Worm (Caenorhabditis elegans) whole organism, L4 larva: Measurements from ENCODE around the gene scl-10.

ENCODE experiments used
- D1046.2 ChIP-seq: fragments of 200-800 bp; sonication (Bioruptor generic); IDR thresholded peaks from 2 replicates; pipeline ENCODE4 v1.3.6; 2022; ENCODE audit warnings: missing genetic modification characterization, missing compliant biosample characterization
- F10B5.3 ChIP-seq: sonication (generic microtip); optimal IDR thresholded peaks from 2 replicates; lab custom pipeline; 2016; ENCODE audit warnings: mild to moderate bottlenecking, missing genetic modification characterization, missing compliant biosample characterization
- F26F4.8 ChIP-seq: fragments of 200-800 bp; sonication (Bioruptor generic); conservative IDR thresholded peaks from 2 replicates; pipeline ENCODE4 v1.3.6; 2022; ENCODE audit warnings: missing genetic modification characterization, missing compliant biosample characterization
- F37D6.2 ChIP-seq: sonication (generic microtip); optimal IDR thresholded peaks from 2 replicates; lab custom pipeline; 2016; ENCODE audit warnings: mild to moderate bottlenecking, missing genetic modification characterization, missing compliant biosample characterization
- F44E2.7 ChIP-seq: fragments of 200-800 bp; sonication (Bioruptor generic); IDR thresholded peaks from 2 replicates; pipeline ENCODE4 v2.1.2; 2022; ENCODE audit warnings: missing genetic modification characterization, missing compliant biosample characterization
- T26A8.4 ChIP-seq: fragments of 200-800 bp; sonication (Bioruptor generic); IDR thresholded peaks from 2 replicates; pipeline ENCODE4 v1.3.6; 2022; ENCODE audit warnings: missing genetic modification characterization, missing compliant biosample characterization
- Y48G9A.11 ChIP-seq: fragments of 200-800 bp; sonication (Bioruptor generic); IDR thresholded peaks from 2 replicates; pipeline ENCODE4 v1.3.6; 2022; ENCODE audit warnings: missing genetic modification reagents, missing genetic modification characterization, missing compliant biosample characterization
- aha-1 ChIP-seq: fragments of 150-350 bp; peaks from one replicate; lab custom pipeline; 2014; ENCODE audit warnings: missing biosample characterization, missing genetic modification characterization
- ama-1 ChIP-seq: fragments of 150-350 bp; optimal IDR thresholded peaks from 2 replicates; lab custom pipeline; 2014; ENCODE audit warnings: inconsistent platforms, mixed read lengths
- ceh-28 ChIP-seq: fragments of 150-350 bp; optimal IDR thresholded peaks from 2 replicates; lab custom pipeline; 2014; ENCODE audit warnings: missing biosample characterization, missing genetic modification reagents, missing genetic modification characterization
- ceh-44 ChIP-seq: fragments of 200-800 bp; sonication (Bioruptor generic); IDR thresholded peaks from 2 replicates; pipeline ENCODE4 v1.3.6; 2022; ENCODE audit warnings: missing genetic modification reagents, missing genetic modification characterization, missing compliant biosample characterization
- daf-12 ChIP-seq: fragments of 150-350 bp; optimal IDR thresholded peaks from 2 replicates; lab custom pipeline; 2014; ENCODE audit warnings: missing biosample characterization, missing genetic modification reagents, missing genetic modification characterization
- daf-19 ChIP-seq: fragments of 200-800 bp; sonication (Bioruptor generic); conservative IDR thresholded peaks from 2 replicates; pipeline ENCODE4 v1.3.6; 2022; ENCODE audit warnings: missing genetic modification characterization, missing compliant biosample characterization
- dmd-6 ChIP-seq: fragments of 200-800 bp; sonication (Bioruptor generic); IDR thresholded peaks from 2 replicates; pipeline ENCODE4 v1.3.6; 2022; ENCODE audit warnings: missing genetic modification reagents, missing genetic modification characterization, missing compliant biosample characterization
- dve-1 ChIP-seq: sonication (generic microtip); optimal IDR thresholded peaks from 2 replicates; lab custom pipeline; 2017; ENCODE audit warnings: antibody characterized with exemption, mild to moderate bottlenecking, missing genetic modification characterization, missing compliant biosample characterization; ENCODE audit not compliant: insufficient read depth
- egl-27 ChIP-seq: sonication (generic microtip); optimal IDR thresholded peaks from 3 replicates; lab custom pipeline; 2017; ENCODE audit warnings: missing biosample characterization, missing genetic modification reagents, missing genetic modification characterization
- egl-43 ChIP-seq: fragments of 200-800 bp; sonication (Bioruptor generic); IDR thresholded peaks from 2 replicates; pipeline ENCODE4 v1.3.6; 2022; ENCODE audit warnings: missing genetic modification reagents, missing genetic modification characterization, missing compliant biosample characterization
- hlh-11 ChIP-seq: fragments of 200-800 bp; sonication (Bioruptor generic); optimal IDR thresholded peaks from 2 replicates; lab custom pipeline; 2018; ENCODE audit warnings: mild to moderate bottlenecking, missing genetic modification characterization, missing compliant biosample characterization
- hlh-30 ChIP-seq: sonication (generic microtip); optimal IDR thresholded peaks from 2 replicates; lab custom pipeline; 2017; ENCODE audit warnings: antibody characterized with exemption, mild to moderate bottlenecking, missing genetic modification characterization, missing compliant biosample characterization; ENCODE audit not compliant: insufficient read depth
- madf-5 ChIP-seq, 2 experiments: fragments of 200-800 bp; sonication (Bioruptor generic); IDR thresholded peaks; 2 replicates each; pipeline ENCODE4 v1.3.6; 2022; ENCODE audit warnings: missing compliant biosample characterization in 2 of 2, missing genetic modification characterization in 2 of 2
- mdl-1 ChIP-seq, 2 experiments: fragments of 150-350 bp in 1 of 2; sonication (generic microtip) in 1 of 2; optimal IDR thresholded peaks; 2 replicates each; lab custom pipeline; 2014 to 2017; ENCODE audit warnings: missing biosample characterization in 2 of 2, missing genetic modification characterization in 2 of 2
- mep-1 ChIP-seq: fragments of 150-350 bp; sonication (generic microtip); optimal IDR thresholded peaks from 3 replicates; lab custom pipeline; 2014; ENCODE audit warnings: missing biosample characterization, missing genetic modification characterization
- mes-2 ChIP-seq: sonication (generic microtip); optimal IDR thresholded peaks from 2 replicates; lab custom pipeline; 2016; ENCODE audit warnings: missing genotype, mild to moderate bottlenecking, missing genetic modification characterization, missing compliant biosample characterization; ENCODE audit not compliant: poor library complexity, severe bottlenecking
- mxl-3 ChIP-seq: fragments of 200-800 bp; sonication (Bioruptor generic); optimal IDR thresholded peaks from 2 replicates; lab custom pipeline; 2018; ENCODE audit warnings: mild to moderate bottlenecking, missing genetic modification characterization, missing compliant biosample characterization
- nhr-10 ChIP-seq: fragments of 150-350 bp; optimal IDR thresholded peaks from 2 replicates; lab custom pipeline; 2014; ENCODE audit warnings: missing biosample characterization, missing genetic modification characterization
- nhr-237 ChIP-seq: sonication (generic microtip); optimal IDR thresholded peaks from 2 replicates; lab custom pipeline; 2017; ENCODE audit warnings: missing biosample characterization, missing genetic modification characterization
- nhr-25 ChIP-seq: sonication (generic microtip); optimal IDR thresholded peaks from 2 replicates; lab custom pipeline; 2017; ENCODE audit warnings: missing genetic modification characterization, mild to moderate bottlenecking, missing compliant biosample characterization, antibody characterized with exemption, moderate library complexity, borderline replicate concordance; ENCODE audit not compliant: insufficient read depth
- nhr-28 ChIP-seq: fragments of 150-350 bp; optimal IDR thresholded peaks from 2 replicates; lab custom pipeline; 2014; ENCODE audit warnings: missing biosample characterization, missing genetic modification characterization
- nhr-42 ChIP-seq: fragments of 200-800 bp; sonication (Bioruptor generic); IDR thresholded peaks from 2 replicates; pipeline ENCODE4 v1.3.6; 2022; ENCODE audit warnings: missing genetic modification characterization, missing compliant biosample characterization
- nhr-76 ChIP-seq: fragments of 150-350 bp; optimal IDR thresholded peaks from 2 replicates; lab custom pipeline; 2014; ENCODE audit warnings: missing biosample characterization, missing genetic modification characterization
- php-3 ChIP-seq: fragments of 200-800 bp; sonication (Bioruptor generic); IDR thresholded peaks from 2 replicates; pipeline ENCODE4 v1.3.6; 2022; ENCODE audit warnings: missing genetic modification reagents, missing genetic modification characterization, missing compliant biosample characterization
- pqm-1 ChIP-seq: sonication (generic microtip); optimal IDR thresholded peaks from 2 replicates; lab custom pipeline; 2017; ENCODE audit warnings: missing biosample characterization, missing genetic modification characterization
- rbr-2 ChIP-seq: sonication (generic microtip); optimal IDR thresholded peaks from 2 replicates; lab custom pipeline; 2016; ENCODE audit warnings: missing genotype, missing genetic modification characterization, missing compliant biosample characterization
- saeg-2 ChIP-seq: fragments of 200-800 bp; sonication (Bioruptor generic); IDR thresholded peaks from 2 replicates; pipeline ENCODE4 v1.3.6; 2022; ENCODE audit warnings: missing genetic modification reagents, missing genetic modification characterization, missing compliant biosample characterization
- set-16 ChIP-seq: fragments of 200-800 bp; sonication (Bioruptor generic); IDR thresholded peaks from 2 replicates; pipeline ENCODE4 v1.3.6; 2022; ENCODE audit warnings: missing genetic modification reagents, missing genetic modification characterization, missing compliant biosample characterization
- snpc-4 ChIP-seq: fragments of 150-350 bp; optimal IDR thresholded peaks from 2 replicates; lab custom pipeline; 2014; ENCODE audit warnings: missing biosample characterization, missing genetic modification characterization
- spr-3 ChIP-seq: fragments of 200-800 bp; sonication (Bioruptor generic); optimal IDR thresholded peaks from 2 replicates; lab custom pipeline; 2018; ENCODE audit warnings: mild to moderate bottlenecking, missing genetic modification characterization, missing compliant biosample characterization
- tag-97 ChIP-seq: fragments of 200-800 bp; sonication (Bioruptor generic); IDR thresholded peaks from 2 replicates; pipeline ENCODE4 v1.3.6; 2022; ENCODE audit warnings: missing genetic modification characterization, missing compliant biosample characterization
- tra-1 ChIP-seq: fragments of 200-800 bp; sonication (Bioruptor generic); IDR thresholded peaks from 2 replicates; pipeline ENCODE4 v1.3.6; 2022; ENCODE audit warnings: missing genetic modification reagents, missing genetic modification characterization, missing compliant biosample characterization
- unc-130 ChIP-seq: sonication (generic microtip); optimal IDR thresholded peaks from 2 replicates; lab custom pipeline; 2016; ENCODE audit warnings: missing genetic modification reagents, missing genetic modification characterization, missing compliant biosample characterization
- zag-1 ChIP-seq: fragments of 150-350 bp; optimal IDR thresholded peaks from 2 replicates; lab custom pipeline; 2014; ENCODE audit warnings: missing biosample characterization, missing genetic modification characterization
- zfp-2 ChIP-seq: sonication (generic microtip); optimal IDR thresholded peaks from 2 replicates; lab custom pipeline; 2016; ENCODE audit warnings: mild to moderate bottlenecking, missing genetic modification characterization, missing compliant biosample characterization
- zfp-3 ChIP-seq: fragments of 200-800 bp; sonication (Bioruptor generic); conservative IDR thresholded peaks from 2 replicates; pipeline ENCODE4 v1.3.6; 2022; ENCODE audit warnings: missing genetic modification reagents, missing genetic modification characterization, missing compliant biosample characterization
- ztf-11 ChIP-seq: fragments of 150-350 bp; optimal IDR thresholded peaks from 2 replicates; lab custom pipeline; 2014; ENCODE audit warnings: missing biosample characterization, missing genetic modification characterization

scl-10 gene

ce11 chrIV:13008405-13009208, 39.6 kb upstream of the scl-10 start, which contains the start of gene mbk-2 (continued):
- peak; percentile 58 for TF ChIP-seq dve-1 (tag; lab: Kevin White, UChicago)
- no peak for TF ChIP-seq F37D6.2 (tag; lab: Kevin White, UChicago)
- TF ChIP-seq php-3 = peak; percentile 72
- TF ChIP-seq F26F4.8 (GFP tag; lab: Robert Waterston, UW) = no peak
- peak; percentile 58 for TF ChIP-seq aha-1
- no peak for TF ChIP-seq daf-12 (tag; lab: Kevin White, UChicago)
- TF ChIP-seq hlh-11 (tag; lab: Kevin White, UChicago) = peak; percentile 58
- no peak for TF ChIP-seq tag-97 (GFP tag; lab: Robert Waterston, UW)
- TF ChIP-seq saeg-2 (GFP tag; lab: Robert Waterston, UW) = no peak
- peak; percentile 7; the same call in 1 of the 2 replicates for TF ChIP-seq dmd-6
- TF ChIP-seq ceh-28 (tag; lab: Kevin White, UChicago) = no peak
- TF ChIP-seq zfp-2 = no peak
- TF ChIP-seq D1046.2 (GFP tag; lab: Robert Waterston, UW) = no peak

DNA sequence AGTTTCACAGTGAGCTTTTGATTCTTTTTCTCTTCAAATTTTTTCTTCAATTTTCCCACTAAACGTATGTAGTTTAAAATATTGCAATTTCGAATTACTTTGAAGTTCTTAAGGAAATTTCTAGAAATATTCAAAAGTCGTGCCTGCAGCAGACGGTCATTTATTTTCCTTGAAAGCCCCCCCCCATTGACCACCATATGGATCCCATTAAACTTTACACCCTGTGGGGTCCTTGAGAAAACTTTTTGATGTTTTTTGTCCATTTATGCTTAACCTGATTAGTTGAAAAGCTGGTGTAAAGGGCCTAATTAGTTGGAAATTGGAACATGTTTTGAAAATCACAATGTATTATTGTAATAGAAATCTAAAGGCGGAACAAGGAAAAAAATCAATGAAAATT, 38.8 kb upstream of the scl-10 start:
- no peak for TF ChIP-seq nhr-42 (GFP tag; lab: Robert Waterston, UW)

ce11 chrIV:13013231-13013630, 35.0 kb upstream of the scl-10 start:
- TF ChIP-seq madf-5 (GFP tag; IDR thresholded peaks at IDR 0.05; lab: Robert Waterston, UW) = no peak
- TF ChIP-seq mep-1 (tag; lab: Kevin White, UChicago) = peak; percentile 24
- no peak for TF ChIP-seq egl-27 (tag; lab: Kevin White, UChicago)
- TF ChIP-seq dve-1 (tag; lab: Kevin White, UChicago) = peak; percentile 19
- no peak for TF ChIP-seq nhr-237 (tag; lab: Kevin White, UChicago)
- no peak for TF ChIP-seq tra-1 (GFP tag; lab: Robert Waterston, UW)
- peak; percentile 56 for TF ChIP-seq hlh-30 (tag; lab: Kevin White, UChicago)
- no peak for TF ChIP-seq zag-1
- TF ChIP-seq unc-130 (GFP tag; lab: Kevin White, UChicago) = no peak
- peak; percentile 36 for TF ChIP-seq aha-1
- peak; percentile 35 for TF ChIP-seq nhr-28
- TF ChIP-seq daf-19 (GFP tag; lab: Robert Waterston, UW) = no peak
- no peak for TF ChIP-seq egl-43 (GFP tag; lab: Robert Waterston, UW)
- TF ChIP-seq tag-97 (GFP tag; lab: Robert Waterston, UW) = no peak
- no peak for TF ChIP-seq pqm-1 (tag; lab: Kevin White, UChicago)
- TF ChIP-seq spr-3 = no peak
- TF ChIP-seq ama-1 = no peak
- TF ChIP-seq mes-2 = peak; percentile 20
- no peak for TF ChIP-seq zfp-3 (GFP tag; lab: Robert Waterston, UW)
- no peak for TF ChIP-seq F44E2.7 (GFP tag; lab: Robert Waterston, UW)
- TF ChIP-seq nhr-25 (tag; lab: Kevin White, UChicago) = peak; percentile 6
- TF ChIP-seq ztf-11 (tag; lab: Kevin White, UChicago) = no peak
- TF ChIP-seq daf-12 (tag; lab: Kevin White, UChicago) = no peak
- no peak for TF ChIP-seq ceh-44 (GFP tag; lab: Robert Waterston, UW)
- TF ChIP-seq rbr-2 (tag; lab: Kevin White, UChicago) = no peak
- no peak for TF ChIP-seq nhr-76 (tag; lab: Kevin White, UChicago)
- peak in 1 of 2 experiments; percentile 17 for TF ChIP-seq mdl-1 (tag; optimal IDR thresholded peaks at IDR 0.05; lab: Kevin White, UChicago)
- TF ChIP-seq F10B5.3 (tag; lab: Kevin White, UChicago) = no peak
- peak; percentile 1 for TF ChIP-seq mxl-3 (GFP tag; lab: Kevin White, UChicago)
- peak; percentile 19 for TF ChIP-seq hlh-11 (tag; lab: Kevin White, UChicago)
- TF ChIP-seq T26A8.4 (GFP tag; lab: Robert Waterston, UW) = no peak
- TF ChIP-seq snpc-4 (tag; lab: Kevin White, UChicago) = no peak
- TF ChIP-seq nhr-10 (tag; lab: Kevin White, UChicago) = no peak
- no peak for TF ChIP-seq Y48G9A.11 (GFP tag; lab: Robert Waterston, UW)
- no peak for TF ChIP-seq set-16
